Worm (Caenorhabditis elegans) whole organism, late embryonic: ENCODE measurements around the gene str-246.

Experiments used
- C38D4.7 ChIP-seq: fragments of 200-800 bp; sonication (Bioruptor generic); optimal IDR thresholded peaks from 2 replicates; lab custom pipeline; 2018; ENCODE audit warnings: mild to moderate bottlenecking, missing genetic modification characterization, moderate library complexity, missing compliant biosample characterization
- K09A11.1 ChIP-seq: sonication (generic microtip); optimal IDR thresholded peaks from 2 replicates; lab custom pipeline; 2017; ENCODE audit warnings: antibody characterized with exemption, mild to moderate bottlenecking, missing genetic modification characterization, missing compliant biosample characterization; ENCODE audit not compliant: insufficient read depth
- Y22D7AL.16 ChIP-seq: sonication (generic microtip); optimal IDR thresholded peaks from 2 replicates; lab custom pipeline; 2016; ENCODE audit warnings: missing genetic modification characterization, missing compliant biosample characterization
- ahr-1 ChIP-seq: sonication (generic microtip); optimal IDR thresholded peaks from 2 replicates; lab custom pipeline; 2016; ENCODE audit warnings: missing genetic modification characterization, missing compliant biosample characterization
- ceh-14 ChIP-seq: sonication (generic microtip); optimal IDR thresholded peaks from 2 replicates; lab custom pipeline; 2016; ENCODE audit warnings: missing genotype, missing genetic modification characterization, missing compliant biosample characterization
- ceh-18 ChIP-seq: sonication (generic microtip); optimal IDR thresholded peaks from 2 replicates; lab custom pipeline; 2016; ENCODE audit warnings: missing genetic modification characterization, missing compliant biosample characterization
- ceh-19 ChIP-seq: fragments of 200-800 bp; sonication (Bioruptor generic); optimal IDR thresholded peaks from 2 replicates; lab custom pipeline; 2018; ENCODE audit warnings: mild to moderate bottlenecking, missing genetic modification characterization, missing compliant biosample characterization
- ceh-2 ChIP-seq: sonication (generic microtip); optimal IDR thresholded peaks from 2 replicates; lab custom pipeline; 2016; ENCODE audit warnings: missing genotype, missing genetic modification characterization, missing compliant biosample characterization
- ceh-22 ChIP-seq: sonication (generic microtip); optimal IDR thresholded peaks from 2 replicates; lab custom pipeline; 2017; ENCODE audit warnings: missing biosample characterization, missing genetic modification characterization
- ceh-48 ChIP-seq: sonication (generic microtip); optimal IDR thresholded peaks from 2 replicates; lab custom pipeline; 2016; ENCODE audit warnings: missing genetic modification characterization, inconsistent platforms, missing compliant biosample characterization
- ceh-9 ChIP-seq: sonication (generic microtip); optimal IDR thresholded peaks from 2 replicates; lab custom pipeline; 2016; ENCODE audit warnings: mild to moderate bottlenecking, missing genetic modification characterization, inconsistent platforms, missing compliant biosample characterization
- dmd-4 ChIP-seq: sonication (generic microtip); optimal IDR thresholded peaks from 2 replicates; lab custom pipeline; 2016; ENCODE audit warnings: borderline replicate concordance, missing genetic modification characterization, missing compliant biosample characterization
- dve-1 ChIP-seq: sonication (generic microtip); optimal IDR thresholded peaks from 2 replicates; lab custom pipeline; 2017; ENCODE audit warnings: antibody characterized with exemption, mild to moderate bottlenecking, missing genetic modification characterization, missing compliant biosample characterization
- elt-2 ChIP-seq: sonication (generic microtip); optimal IDR thresholded peaks from 2 replicates; lab custom pipeline; 2016; ENCODE audit warnings: missing genetic modification reagents, missing genetic modification characterization, missing compliant biosample characterization
- elt-4 ChIP-seq: sonication (generic microtip); optimal IDR thresholded peaks from 2 replicates; lab custom pipeline; 2016; ENCODE audit warnings: missing genetic modification characterization, missing compliant biosample characterization
- eyg-1 ChIP-seq: sonication (generic microtip); optimal IDR thresholded peaks from 2 replicates; lab custom pipeline; 2016; ENCODE audit warnings: missing genotype, missing genetic modification characterization, missing compliant biosample characterization
- fax-1 ChIP-seq: sonication (generic microtip); optimal IDR thresholded peaks from 2 replicates; lab custom pipeline; 2016; ENCODE audit warnings: missing genotype, missing genetic modification characterization, missing compliant biosample characterization
- fkh-10 ChIP-seq: fragments of 150-350 bp; optimal IDR thresholded peaks from 2 replicates; lab custom pipeline; 2014; ENCODE audit warnings: missing biosample characterization, missing genetic modification reagents, missing genetic modification characterization
- hlh-15 ChIP-seq: sonication (generic microtip); optimal IDR thresholded peaks from 2 replicates; lab custom pipeline; 2016; ENCODE audit warnings: missing genetic modification characterization, missing compliant biosample characterization
- hlh-30 ChIP-seq: sonication (generic microtip); optimal IDR thresholded peaks from 2 replicates; lab custom pipeline; 2017; ENCODE audit warnings: antibody characterized with exemption, missing genetic modification characterization, missing compliant biosample characterization; ENCODE audit not compliant: insufficient read depth
- hlh-6 ChIP-seq: sonication (generic microtip); optimal IDR thresholded peaks from 2 replicates; lab custom pipeline; 2016; ENCODE audit warnings: missing genotype, missing genetic modification characterization, missing compliant biosample characterization
- hlh-8 ChIP-seq: sonication (generic microtip); optimal IDR thresholded peaks from 2 replicates; lab custom pipeline; 2016; ENCODE audit warnings: missing genotype, missing genetic modification characterization, missing compliant biosample characterization
- lin-11 ChIP-seq: fragments of 200-800 bp; sonication (Bioruptor generic); optimal IDR thresholded peaks from 2 replicates; lab custom pipeline; 2018; ENCODE audit warnings: mild to moderate bottlenecking, missing genetic modification characterization, missing compliant biosample characterization
- nhr-11 ChIP-seq: fragments of 150-350 bp; optimal IDR thresholded peaks from 2 replicates; lab custom pipeline; 2014; ENCODE audit warnings: missing biosample characterization, missing genetic modification characterization
- nhr-232 ChIP-seq: sonication (generic microtip); optimal IDR thresholded peaks from 2 replicates; lab custom pipeline; 2016; ENCODE audit warnings: missing genetic modification characterization, missing compliant biosample characterization
- npax-4 ChIP-seq: sonication (generic microtip); optimal IDR thresholded peaks from 2 replicates; lab custom pipeline; 2016; ENCODE audit warnings: missing genetic modification characterization, missing compliant biosample characterization
- pag-3 ChIP-seq: sonication (generic microtip); optimal IDR thresholded peaks from 2 replicates; lab custom pipeline; 2016; ENCODE audit warnings: missing compliant biosample characterization, missing genetic modification characterization, borderline replicate concordance
- pat-9 ChIP-seq: fragments of 200-800 bp; sonication (Bioruptor generic); optimal IDR thresholded peaks from 2 replicates; lab custom pipeline; 2018; ENCODE audit warnings: mild to moderate bottlenecking, missing genetic modification characterization, moderate library complexity, missing compliant biosample characterization
- pax-1 ChIP-seq: fragments of 150-350 bp; optimal IDR thresholded peaks from 2 replicates; lab custom pipeline; 2014; ENCODE audit warnings: missing biosample characterization, missing genetic modification characterization
- rnt-1 ChIP-seq: sonication (generic microtip); optimal IDR thresholded peaks from 2 replicates; lab custom pipeline; 2016; ENCODE audit warnings: missing genetic modification characterization, missing compliant biosample characterization
- sox-2 ChIP-seq: fragments of 200-800 bp; sonication (Bioruptor generic); IDR thresholded peaks from 2 replicates; pipeline ENCODE4 v1.3.6; 2022; ENCODE audit warnings: missing genetic modification reagents, missing genetic modification characterization, missing compliant biosample characterization
- sox-4 ChIP-seq: sonication (generic microtip); optimal IDR thresholded peaks from 2 replicates; lab custom pipeline; 2017; ENCODE audit warnings: mild to moderate bottlenecking, missing genetic modification characterization, inconsistent platforms, missing compliant biosample characterization
- syd-9 ChIP-seq: sonication (generic microtip); optimal IDR thresholded peaks from 2 replicates; lab custom pipeline; 2016; ENCODE audit warnings: mild to moderate bottlenecking, missing genetic modification characterization, moderate library complexity, missing compliant biosample characterization
- tbx-7 ChIP-seq: sonication (generic microtip); optimal IDR thresholded peaks from 2 replicates; lab custom pipeline; 2016; ENCODE audit warnings: missing genotype, missing genetic modification characterization, missing compliant biosample characterization
- ttx-3 ChIP-seq: sonication (generic microtip); optimal IDR thresholded peaks from 2 replicates; lab custom pipeline; 2016; ENCODE audit warnings: missing genetic modification reagents, missing genetic modification characterization, missing compliant biosample characterization
- unc-3 ChIP-seq, 2 experiments: fragments of 200-800 bp in 1 of 2; sonication (Bioruptor generic) in 1 of 2; sonication (generic microtip) in 1 of 2; conservative IDR thresholded peaks in 1 of 2; optimal IDR thresholded peaks in 1 of 2; 2 replicates each; pipeline versions ENCODE4 v1.3.6 to Lab custom; 2016 to 2022; ENCODE audit warnings: missing compliant biosample characterization in 2 of 2, missing genetic modification characterization in 2 of 2, missing genetic modification reagents in 1 of 2
- unc-42 ChIP-seq: sonication (generic microtip); optimal IDR thresholded peaks from 2 replicates; lab custom pipeline; 2016; ENCODE audit warnings: missing genotype, missing genetic modification characterization, missing compliant biosample characterization
- unc-55 ChIP-seq: sonication (generic microtip); optimal IDR thresholded peaks from 2 replicates; lab custom pipeline; 2017; ENCODE audit warnings: missing biosample characterization, missing genetic modification reagents, missing genetic modification characterization
- unc-86 ChIP-seq: sonication (generic microtip); optimal IDR thresholded peaks from 2 replicates; lab custom pipeline; 2016; ENCODE audit warnings: missing genetic modification characterization, missing compliant biosample characterization
- ztf-16 ChIP-seq: sonication (generic microtip); optimal IDR thresholded peaks from 2 replicates; lab custom pipeline; 2017; ENCODE audit warnings: missing genetic modification characterization, missing compliant biosample characterization

The str-246 gene

ce11 chrIII:11119176-11119853 lies 41.8 kb downstream of the str-246 start, which contains the start of the genes sup-35 and Y48A6C.4 (continued):
- TF ChIP-seq ceh-22 (tag; lab: Kevin White, UChicago) = no peak
- peak; percentile 81 for TF ChIP-seq pag-3
- peak; percentile 95 for TF ChIP-seq hlh-8 (tag; lab: Kevin White, UChicago)
- peak; percentile 14 for TF ChIP-seq ceh-48 (tag; lab: Kevin White, UChicago)
- peak; percentile 96 for TF ChIP-seq ceh-14
- no peak for TF ChIP-seq ceh-9 (tag; lab: Kevin White, UChicago)
- TF ChIP-seq ceh-19 (GFP tag; lab: Kevin White, UChicago) = peak; percentile 58
- TF ChIP-seq eyg-1 (tag; lab: Kevin White, UChicago) = peak; percentile 79
- TF ChIP-seq unc-55 (GFP tag; lab: Kevin White, UChicago) = peak; percentile 11
- TF ChIP-seq dve-1 = no peak
- peak; percentile 96 for TF ChIP-seq ahr-1 (tag; lab: Kevin White, UChicago)
- peak; percentile 93 for TF ChIP-seq unc-42 (tag; lab: Kevin White, UChicago)
- no peak for TF ChIP-seq Y22D7AL.16
- peak; percentile 55 for TF ChIP-seq C38D4.7
- TF ChIP-seq nhr-11 (tag; lab: Kevin White, UChicago) = no peak
- no peak for TF ChIP-seq nhr-232 (tag; lab: Kevin White, UChicago)
- peak; percentile 30 for TF ChIP-seq syd-9 (tag; lab: Kevin White, UChicago)
- TF ChIP-seq hlh-15 (tag; lab: Kevin White, UChicago) = peak; percentile 82
- TF ChIP-seq hlh-6 (tag; lab: Kevin White, UChicago) = peak; percentile 28
- no peak for TF ChIP-seq pat-9 (tag; lab: Kevin White, UChicago)
- TF ChIP-seq K09A11.1 (tag; lab: Kevin White, UChicago) = no peak
- no peak for TF ChIP-seq unc-3 (GFP tag; conservative IDR thresholded peaks at IDR 0.05; lab: Robert Waterston, UW)
- peak; percentile 71 for TF ChIP-seq unc-3 (tag; optimal IDR thresholded peaks at IDR 0.05; lab: Kevin White, UChicago)
- TF ChIP-seq npax-4 = peak; percentile 60
- TF ChIP-seq fkh-10 (GFP tag; lab: Kevin White, UChicago) = no peak
- peak; percentile 70 for TF ChIP-seq ztf-16 (tag; lab: Kevin White, UChicago)
- TF ChIP-seq tbx-7 (tag; lab: Kevin White, UChicago) = peak; percentile 98
- TF ChIP-seq rnt-1 (tag; lab: Kevin White, UChicago) = peak; percentile 84
- TF ChIP-seq ttx-3 = peak; percentile 59
- TF ChIP-seq ceh-18 (tag; lab: Kevin White, UChicago) = peak; percentile 74

ce11 chrIII:11123844-11124243 lies 46.3 kb downstream of the str-246 start:
- TF ChIP-seq elt-2 (tag; lab: Kevin White, UChicago) (no peak), dmd-4 (no peak), sox-2 (GFP tag; lab: Robert Waterston, UW) (no peak), fax-1 (no peak), unc-42 (tag; lab: Kevin White, UChicago) (no peak), ceh-48 (tag; lab: Kevin White, UChicago) (no peak), elt-4 (tag; lab: Kevin White, UChicago) (no peak), ceh-2 (tag; lab: Kevin White, UChicago) (no peak), ceh-18 (tag; lab: Kevin White, UChicago) (no peak), lin-11 (tag; lab: Kevin White, UChicago) (no peak), hlh-30 (tag; lab: Kevin White, UChicago) (no peak), C38D4.7 (no peak), sox-4 (tag; lab: Kevin White, UChicago) (no peak), unc-86 (tag; lab: Kevin White, UChicago) (no peak), pax-1 (tag; lab: Kevin White, UChicago) (no peak), nhr-232 (tag; lab: Kevin White, UChicago) (no peak), ceh-19 (GFP tag; lab: Kevin White, UChicago) (no peak)
